Worm (Caenorhabditis elegans) whole organism, L4 larva: ENCODE results near the gene try-9.

Experiments
- F44E2.7 ChIP-seq: fragments of 200-800 bp; sonication (Bioruptor generic); IDR thresholded peaks from 2 replicates; pipeline ENCODE4 v2.1.2; 2022; ENCODE audit warnings: missing genetic modification characterization, missing compliant biosample characterization
- ceh-44 ChIP-seq: fragments of 200-800 bp; sonication (Bioruptor generic); IDR thresholded peaks from 2 replicates; pipeline ENCODE4 v1.3.6; 2022; ENCODE audit warnings: missing genetic modification reagents, missing genetic modification characterization, missing compliant biosample characterization
- dpl-1 ChIP-seq: fragments of 150-350 bp; optimal IDR thresholded peaks from 2 replicates; lab custom pipeline; 2014; ENCODE audit warnings: missing biosample characterization, missing genetic modification reagents, missing genetic modification characterization
- lin-39 ChIP-seq: fragments of 150-350 bp; optimal IDR thresholded peaks from 2 replicates; lab custom pipeline; 2014; ENCODE audit warnings: missing biosample characterization, missing genetic modification reagents, missing genetic modification characterization
- nhr-237 ChIP-seq: sonication (generic microtip); optimal IDR thresholded peaks from 2 replicates; lab custom pipeline; 2017; ENCODE audit warnings: missing biosample characterization, missing genetic modification characterization
- saeg-2 ChIP-seq: fragments of 200-800 bp; sonication (Bioruptor generic); IDR thresholded peaks from 2 replicates; pipeline ENCODE4 v1.3.6; 2022; ENCODE audit warnings: missing genetic modification reagents, missing genetic modification characterization, missing compliant biosample characterization
- sdz-12 ChIP-seq: fragments of 200-800 bp; sonication (Bioruptor generic); optimal IDR thresholded peaks from 2 replicates; lab custom pipeline; 2018; ENCODE audit warnings: mild to moderate bottlenecking, missing genetic modification characterization, missing compliant biosample characterization

ce11 chrII:4337731-4338130 lies 30.3 kb upstream of the try-9 start:
- TF ChIP-seq nhr-237 (tag; lab: Kevin White, UChicago) (no peak), saeg-2 (GFP tag; lab: Robert Waterston, UW) (no peak), sdz-12 (GFP tag; lab: Kevin White, UChicago) (no peak), F44E2.7 (GFP tag; lab: Robert Waterston, UW) (no peak), lin-39 (tag; lab: Kevin White, UChicago) (no peak), dpl-1 (GFP tag; lab: Kevin White, UChicago) (no peak), ceh-44 (GFP tag; lab: Robert Waterston, UW) (no peak)
